Worm (Caenorhabditis elegans): ENCODE data around the gene C28A5.2.

C28A5.2 gene

DNA sequence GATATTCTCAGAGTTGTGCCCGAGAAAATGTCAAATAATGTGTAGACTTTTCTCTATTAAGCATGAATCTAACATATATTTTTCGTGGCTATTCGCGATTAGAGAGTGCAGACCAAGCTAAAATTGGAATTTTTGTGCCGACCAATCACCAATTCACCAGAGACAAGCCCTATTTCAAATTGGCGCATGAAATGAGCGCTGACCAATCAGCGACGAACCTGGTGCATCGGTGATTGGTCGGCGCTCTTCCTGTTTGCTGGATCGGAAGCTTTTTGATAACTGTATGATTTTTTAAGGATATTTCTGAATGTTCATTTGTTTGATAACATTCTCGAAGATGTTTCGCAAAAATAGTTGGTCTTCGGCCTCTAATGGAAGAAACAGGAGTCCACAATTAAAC is 14.0 kb upstream of the C28A5.2 start:
- no peak for TF ChIP-seq tab-1 (GFP tag; IDR thresholded peaks at IDR 0.05)
- TF ChIP-seq cog-1 (tag; optimal IDR thresholded peaks at IDR 0.05), result no peak
- no peak for TF ChIP-seq klf-2 (GFP tag; conservative IDR thresholded peaks at IDR 0.05)
- TF ChIP-seq ztf-29 (GFP tag; IDR thresholded peaks at IDR 0.05), result no peak
- TF ChIP-seq ztf-23 (GFP tag; IDR thresholded peaks at IDR 0.05), result no peak
- no peak for TF ChIP-seq med-1 (GFP tag; optimal IDR thresholded peaks at IDR 0.05; ENCODE audit: insufficient read depth)
- no peak for TF ChIP-seq T22C8.4 (GFP tag; IDR thresholded peaks at IDR 0.05)
- TF ChIP-seq flt-1 (GFP tag; IDR thresholded peaks at IDR 0.05), result no peak
- no peak for TF ChIP-seq ref-1 (GFP tag; conservative IDR thresholded peaks at IDR 0.05)

DNA sequence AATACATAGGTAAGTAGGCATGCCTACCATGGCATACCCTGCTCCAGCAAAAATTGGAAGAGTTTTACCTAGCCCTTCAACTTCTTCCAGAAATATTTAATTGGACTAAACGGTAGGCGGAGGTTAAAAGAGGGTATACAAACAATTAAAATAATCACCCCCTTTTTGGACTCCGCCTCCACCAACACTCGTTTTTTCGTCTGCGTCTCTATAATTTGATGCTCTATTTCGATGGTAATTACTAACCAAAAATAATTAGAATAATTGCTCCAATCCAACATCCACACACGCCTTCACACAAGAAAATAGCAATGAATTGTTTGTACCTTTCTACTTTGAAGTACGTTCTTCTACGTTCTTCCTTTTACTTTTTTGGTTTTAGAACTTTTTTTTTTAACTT is 13.4 kb upstream of the C28A5.2 start:
- TF ChIP-seq flt-1 (GFP tag; IDR thresholded peaks at IDR 0.05) (no peak), ztf-29 (GFP tag; IDR thresholded peaks at IDR 0.05) (no peak), T22C8.4 (GFP tag; IDR thresholded peaks at IDR 0.05) (no peak), klf-2 (GFP tag; conservative IDR thresholded peaks at IDR 0.05) (no peak), tab-1 (GFP tag; IDR thresholded peaks at IDR 0.05) (no peak), cog-1 (tag; optimal IDR thresholded peaks at IDR 0.05) (no peak), ztf-23 (GFP tag; IDR thresholded peaks at IDR 0.05) (no peak), ref-1 (GFP tag; conservative IDR thresholded peaks at IDR 0.05) (no peak), med-1 (GFP tag; optimal IDR thresholded peaks at IDR 0.05; ENCODE audit: insufficient read depth) (no peak)

DNA sequence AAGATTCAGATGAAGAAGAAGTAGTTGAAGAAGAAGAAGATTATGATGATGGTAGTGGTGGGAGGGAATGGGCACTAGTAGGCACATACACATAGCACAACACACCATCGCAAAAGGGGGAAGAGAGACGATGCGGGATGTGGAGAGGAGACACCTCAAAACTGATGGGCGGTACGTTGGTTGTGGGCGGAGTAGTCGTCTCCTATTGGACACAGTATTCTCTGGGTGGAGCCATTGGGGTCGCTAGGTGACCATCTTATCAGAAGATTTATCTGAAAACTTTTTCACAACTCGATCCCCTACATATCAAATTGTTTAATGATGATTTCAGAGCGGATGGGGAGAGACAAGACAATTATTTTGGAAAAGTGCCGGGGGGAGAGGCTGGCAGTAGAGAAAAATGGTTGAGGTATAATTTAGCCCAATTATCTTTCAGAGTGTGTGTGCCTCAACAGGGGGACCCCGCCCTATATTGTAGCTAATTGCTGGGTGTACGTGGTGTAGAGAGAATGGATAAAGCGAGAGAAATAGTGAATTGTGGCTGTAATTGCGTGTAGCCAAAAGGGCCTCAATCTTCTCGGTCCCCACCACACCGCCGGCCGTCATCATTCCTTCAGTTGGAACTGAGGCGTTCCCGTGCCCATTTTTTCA is 11.6 kb upstream of the C28A5.2 start:
- TF ChIP-seq ztf-23 (GFP tag; IDR thresholded peaks at IDR 0.05) (0 out of 2 replicates have a peak, but pooled peaks have one; percentile 5), med-1 (GFP tag; optimal IDR thresholded peaks at IDR 0.05; ENCODE audit: insufficient read depth) (no peak), flt-1 (GFP tag; IDR thresholded peaks at IDR 0.05) (0 out of 2 replicates have a peak, but pooled peaks have one; percentile 13), ztf-29 (GFP tag; IDR thresholded peaks at IDR 0.05) (no peak), tab-1 (GFP tag; IDR thresholded peaks at IDR 0.05) (peak; percentile 49; the same call in 1 of the 2 replicates), T22C8.4 (GFP tag; IDR thresholded peaks at IDR 0.05) (no peak), ref-1 (GFP tag; conservative IDR thresholded peaks at IDR 0.05) (no peak), klf-2 (GFP tag; conservative IDR thresholded peaks at IDR 0.05) (no peak), cog-1 (tag; optimal IDR thresholded peaks at IDR 0.05) (no peak)

DNA sequence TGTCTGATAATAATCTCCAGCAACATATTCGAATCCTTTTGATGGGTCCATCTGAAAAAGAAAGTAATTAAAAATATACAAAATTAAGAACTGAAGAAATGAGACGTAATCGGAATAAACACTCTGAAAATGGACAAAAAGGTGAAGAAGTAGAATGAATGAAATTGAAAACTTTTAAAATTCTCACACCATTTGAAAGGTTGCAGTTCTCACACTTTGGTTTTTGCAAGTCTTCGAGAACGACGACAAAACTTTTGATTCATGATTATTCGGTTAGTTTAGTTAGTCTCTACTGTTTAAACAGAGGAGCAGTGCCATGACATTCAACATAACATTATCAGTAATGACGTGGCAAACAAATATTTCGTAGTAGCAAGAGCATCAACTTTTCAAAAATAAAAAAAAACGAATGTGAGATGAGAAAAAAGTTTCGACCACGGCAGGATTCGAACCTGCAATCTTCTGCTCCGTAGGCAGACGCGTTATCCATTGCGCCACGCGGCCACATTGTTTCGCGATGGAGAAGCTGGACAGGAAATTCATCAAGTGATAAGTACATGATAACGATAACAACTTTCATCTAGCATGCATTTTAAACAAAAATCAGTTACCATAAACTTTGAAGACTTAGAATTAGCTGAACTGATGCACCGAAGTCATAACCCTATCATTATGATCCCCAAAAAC is 10.7 kb upstream of the C28A5.2 start, which contains the start of gene ceh-43:
Gene ceh-43 (minus strand): TSS at position 51 of the 687 bp plus-strand sequence.
- TF ChIP-seq ztf-23 (GFP tag; IDR thresholded peaks at IDR 0.05) (no peak), klf-2 (GFP tag; conservative IDR thresholded peaks at IDR 0.05) (no peak), med-1 (GFP tag; optimal IDR thresholded peaks at IDR 0.05; ENCODE audit: insufficient read depth) (no peak)

DNA sequence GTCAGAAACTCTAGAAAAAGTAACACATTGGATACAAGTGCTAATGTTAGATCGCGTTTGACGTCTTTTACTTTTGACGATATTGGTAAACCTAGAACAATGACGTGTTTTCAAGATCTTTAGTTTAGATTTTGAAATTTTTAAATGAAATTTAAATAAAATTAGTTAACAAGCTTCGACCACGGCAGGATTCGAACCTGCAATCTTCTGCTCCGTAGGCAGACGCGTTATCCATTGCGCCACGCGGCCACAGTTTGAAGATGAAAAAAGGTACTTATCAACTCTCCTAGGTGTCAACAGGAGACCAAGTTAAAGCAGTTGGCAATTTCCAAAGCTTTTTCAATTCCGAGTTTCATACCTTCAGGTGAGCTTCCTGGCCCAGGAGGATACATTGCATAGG is 10.0 kb upstream of the C28A5.2 start:
- TF ChIP-seq flt-1 (GFP tag; IDR thresholded peaks at IDR 0.05) (no peak), cog-1 (tag; optimal IDR thresholded peaks at IDR 0.05) (no peak), klf-2 (GFP tag; conservative IDR thresholded peaks at IDR 0.05) (no peak), ztf-23 (GFP tag; IDR thresholded peaks at IDR 0.05) (no peak), T22C8.4 (GFP tag; IDR thresholded peaks at IDR 0.05) (no peak), tab-1 (GFP tag; IDR thresholded peaks at IDR 0.05) (no peak), ztf-29 (GFP tag; IDR thresholded peaks at IDR 0.05) (no peak), ref-1 (GFP tag; conservative IDR thresholded peaks at IDR 0.05) (no peak), med-1 (GFP tag; optimal IDR thresholded peaks at IDR 0.05; ENCODE audit: insufficient read depth) (no peak)

DNA sequence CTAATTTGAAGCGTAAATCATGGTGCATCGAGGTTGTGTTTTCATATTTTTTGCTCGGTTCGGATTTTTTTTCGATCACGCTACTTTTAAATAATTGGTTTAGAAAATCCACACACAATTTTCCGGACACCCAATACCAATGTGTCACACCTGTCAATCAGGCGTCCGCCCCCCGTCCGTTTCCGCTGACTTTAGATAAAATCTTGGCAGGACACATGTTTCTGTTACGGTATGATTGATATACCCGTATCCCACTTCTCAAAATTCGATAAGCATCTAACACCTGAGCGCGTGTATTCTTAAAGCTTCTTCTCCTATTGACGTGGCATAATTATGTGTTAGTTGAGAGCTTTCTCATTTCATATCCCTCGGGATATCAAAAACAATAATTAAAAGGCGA is 8.7 kb upstream of the C28A5.2 start:
- TF ChIP-seq tab-1 (GFP tag; IDR thresholded peaks at IDR 0.05) (no peak), T22C8.4 (GFP tag; IDR thresholded peaks at IDR 0.05) (no peak), flt-1 (GFP tag; IDR thresholded peaks at IDR 0.05) (no peak), klf-2 (GFP tag; conservative IDR thresholded peaks at IDR 0.05) (no peak), ztf-29 (GFP tag; IDR thresholded peaks at IDR 0.05) (no peak), ztf-23 (GFP tag; IDR thresholded peaks at IDR 0.05) (no peak), cog-1 (tag; optimal IDR thresholded peaks at IDR 0.05) (no peak), ref-1 (GFP tag; conservative IDR thresholded peaks at IDR 0.05) (no peak), med-1 (GFP tag; optimal IDR thresholded peaks at IDR 0.05; ENCODE audit: insufficient read depth) (no peak)

DNA sequence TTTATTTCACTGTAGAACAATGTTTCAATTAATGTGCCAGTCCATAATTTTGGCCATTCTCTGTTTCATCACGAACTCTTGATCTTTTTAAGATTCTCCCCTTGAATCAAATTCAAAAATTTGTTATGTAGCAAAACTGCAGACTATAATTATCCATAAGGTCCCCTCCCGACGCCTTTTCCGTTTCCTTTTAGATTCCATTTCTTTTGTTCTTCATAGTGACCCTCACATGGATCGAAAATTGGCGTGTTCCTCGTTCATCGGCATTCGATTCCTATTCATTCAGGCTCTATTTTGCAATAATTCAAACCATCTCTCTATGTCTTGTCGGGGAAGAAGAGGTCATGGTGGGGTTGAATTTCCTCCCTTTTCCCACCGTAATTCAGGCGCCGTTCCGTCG is 5.1 kb upstream of the C28A5.2 start:
- TF ChIP-seq klf-2 (GFP tag; conservative IDR thresholded peaks at IDR 0.05) (no peak), T22C8.4 (GFP tag; IDR thresholded peaks at IDR 0.05) (no peak), flt-1 (GFP tag; IDR thresholded peaks at IDR 0.05) (no peak)

DNA sequence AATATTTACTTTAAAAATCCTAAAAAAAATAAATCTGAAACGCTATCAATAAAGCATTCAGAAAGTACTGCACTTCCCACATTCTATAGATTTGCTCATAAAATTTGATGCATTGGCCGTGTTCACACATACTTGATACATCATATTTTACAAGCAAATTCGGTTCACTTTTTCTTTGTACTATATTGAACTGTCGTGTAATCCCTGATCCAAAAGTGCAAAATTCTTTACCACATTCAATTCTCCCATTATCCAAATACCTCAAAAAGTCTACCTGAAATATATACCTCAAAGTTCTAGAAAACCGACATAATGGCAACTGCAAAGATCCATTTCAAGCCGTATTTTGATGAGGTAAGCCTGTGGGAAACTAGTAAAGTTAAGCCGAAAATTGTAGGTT is 2.4 kb upstream of the C28A5.2 start, which contains the start of gene nex-3:
Gene nex-3 (plus strand): TSS at position 301 of the 400 bp plus-strand sequence.
- TF ChIP-seq tab-1 (GFP tag; IDR thresholded peaks at IDR 0.05), result no peak
- no peak for TF ChIP-seq flt-1 (GFP tag; IDR thresholded peaks at IDR 0.05)
- no peak for TF ChIP-seq T22C8.4 (GFP tag; IDR thresholded peaks at IDR 0.05)
- TF ChIP-seq ztf-23 (GFP tag; IDR thresholded peaks at IDR 0.05), result no peak
- TF ChIP-seq ztf-29 (GFP tag; IDR thresholded peaks at IDR 0.05), result no peak
- TF ChIP-seq ref-1 (GFP tag; conservative IDR thresholded peaks at IDR 0.05), result no peak
- TF ChIP-seq med-1 (GFP tag; optimal IDR thresholded peaks at IDR 0.05; ENCODE audit: insufficient read depth), result no peak
- no peak for TF ChIP-seq cog-1 (tag; optimal IDR thresholded peaks at IDR 0.05)
- no peak for TF ChIP-seq klf-2 (GFP tag; conservative IDR thresholded peaks at IDR 0.05)

DNA sequence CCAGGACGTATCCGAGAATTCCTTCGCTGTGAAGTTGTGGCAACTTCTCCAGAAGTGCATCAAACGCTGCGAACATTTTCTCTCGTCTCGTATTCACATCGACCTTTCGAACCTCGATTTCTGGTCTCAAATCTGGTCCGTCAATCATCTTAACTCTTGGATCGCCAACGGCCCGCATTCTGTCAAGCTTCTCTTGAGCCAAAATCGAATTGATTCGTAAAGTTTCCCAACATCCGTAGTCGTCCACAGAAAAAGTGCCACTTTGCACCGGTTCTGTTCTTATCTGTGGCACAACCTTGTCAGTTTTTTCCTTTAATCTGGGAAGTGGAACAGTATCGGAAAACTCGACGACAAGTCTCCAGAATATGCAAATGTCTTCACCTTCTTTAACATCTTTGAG is 4.1 kb downstream of the C28A5.2 start:
- TF ChIP-seq ztf-29 (GFP tag; IDR thresholded peaks at IDR 0.05), result no peak
- TF ChIP-seq flt-1 (GFP tag; IDR thresholded peaks at IDR 0.05), result no peak
- no peak for TF ChIP-seq med-1 (GFP tag; optimal IDR thresholded peaks at IDR 0.05; ENCODE audit: insufficient read depth)
- TF ChIP-seq ref-1 (GFP tag; conservative IDR thresholded peaks at IDR 0.05), result no peak
- no peak for TF ChIP-seq ztf-23 (GFP tag; IDR thresholded peaks at IDR 0.05)
- no peak for TF ChIP-seq tab-1 (GFP tag; IDR thresholded peaks at IDR 0.05)
- TF ChIP-seq klf-2 (GFP tag; conservative IDR thresholded peaks at IDR 0.05), result no peak

All from whole organism, midembryonic.